Fruit fly (Drosophila melanogaster) whole organism, wandering third instar larva: ENCODE measurements around the gene Rsph3.

Experiments
- Abd-B ChIP-seq: fragments of >200 bp; optimal IDR thresholded peaks from 2 replicates; lab custom pipeline; 2017; ENCODE audit warnings: missing biosample characterization, missing genetic modification characterization
- CG32264 ChIP-seq: fragments of 200-800 bp; sonication (Bioruptor generic); optimal IDR thresholded peaks from 2 replicates; lab custom pipeline; 2016; ENCODE audit warnings: missing biosample characterization, missing genetic modification characterization
- CrebA ChIP-seq: fragments of 200-800 bp; sonication (Bioruptor generic); optimal IDR thresholded peaks from 2 replicates; lab custom pipeline; 2016; ENCODE audit warnings: missing biosample characterization, mild to moderate bottlenecking, missing genetic modification characterization, borderline replicate concordance
- Dfd ChIP-seq: fragments of >200 bp; optimal IDR thresholded peaks from 2 replicates; lab custom pipeline; 2017; ENCODE audit warnings: missing biosample characterization, missing genetic modification characterization
- Dif ChIP-seq: fragments of 200-275, 200-300 bp; sonication (Bioruptor generic); optimal IDR thresholded peaks from 2 replicates; lab custom pipeline; 2018; ENCODE audit warnings: missing biosample characterization, missing genetic modification characterization; ENCODE audit not compliant: partially characterized antibody
- GATAd ChIP-seq: sonication (Bioruptor generic); optimal IDR thresholded peaks from 2 replicates; lab custom pipeline; 2016; ENCODE audit warnings: missing biosample characterization, missing genetic modification characterization
- HLH106 ChIP-seq: fragments of 200-800 bp; optimal IDR thresholded peaks from 3 replicates; lab custom pipeline; 2019; ENCODE audit warnings: missing biosample characterization, mild to moderate bottlenecking, missing genetic modification characterization, moderate library complexity
- Hnf4 ChIP-seq: fragments of 200-800 bp; sonication (Bioruptor generic); optimal IDR thresholded peaks from 2 replicates; lab custom pipeline; 2016; ENCODE audit warnings: missing biosample characterization, mild to moderate bottlenecking, missing genetic modification characterization
- Hr78 ChIP-seq: fragments of >200 bp; optimal IDR thresholded peaks from 2 replicates; lab custom pipeline; 2017; ENCODE audit warnings: missing biosample characterization, missing genetic modification characterization
- Hr83 ChIP-seq: fragments of 200-300 bp; sonication (Bioruptor generic); optimal IDR thresholded peaks from 2 replicates; lab custom pipeline; 2016; ENCODE audit warnings: missing biosample characterization, mild to moderate bottlenecking, missing genetic modification characterization, moderate library complexity; ENCODE audit not compliant: poor library complexity, severe bottlenecking
- Jra ChIP-seq: sonication (Bioruptor generic); optimal IDR thresholded peaks from 2 replicates; lab custom pipeline; 2016; ENCODE audit warnings: missing biosample characterization, missing genetic modification characterization
- Mio ChIP-seq: sonication (Bioruptor generic); optimal IDR thresholded peaks from 2 replicates; lab custom pipeline; 2016; ENCODE audit warnings: missing biosample characterization, missing genetic modification characterization
- Myc ChIP-seq: fragments of >200 bp; optimal IDR thresholded peaks from 2 replicates; lab custom pipeline; 2017
- N ChIP-seq: fragments of >200 bp; optimal IDR thresholded peaks from 2 replicates; lab custom pipeline; 2018; ENCODE audit warnings: missing biosample characterization, missing external identifiers, missing genetic modification characterization
- OdsH ChIP-seq: fragments of 200-800 bp; sonication (Bioruptor generic); optimal IDR thresholded peaks from 2 replicates; lab custom pipeline; 2016; ENCODE audit warnings: missing biosample characterization, mild to moderate bottlenecking, missing genetic modification characterization
- Rel ChIP-seq, 2 experiments: fragments of 200-800 bp; sonication (Bioruptor generic) in 1 of 2; optimal IDR thresholded peaks; 2 replicates in 1 of 2; 3 replicates in 1 of 2; lab custom pipeline; 2016 to 2019; ENCODE audit warnings: mild to moderate bottlenecking in 2 of 2, missing biosample characterization in 2 of 2, missing genetic modification characterization in 2 of 2, moderate library complexity in 1 of 2
- Sp1 ChIP-seq: fragments of 200-800 bp; sonication (Bioruptor generic); optimal IDR thresholded peaks from 3 replicates; lab custom pipeline; 2019; ENCODE audit warnings: missing biosample characterization, mild to moderate bottlenecking, missing genetic modification characterization, moderate library complexity
- Vsx2 ChIP-seq: fragments of 200-300, 225-300 bp; sonication (Bioruptor generic); optimal IDR thresholded peaks from 2 replicates; lab custom pipeline; 2018; ENCODE audit warnings: missing biosample characterization, missing genetic modification characterization; ENCODE audit not compliant: partially characterized antibody
- br ChIP-seq: fragments of 200-800 bp; sonication (Bioruptor generic); optimal IDR thresholded peaks from 2 replicates; lab custom pipeline; 2016; ENCODE audit warnings: missing biosample characterization, missing genetic modification characterization
- brk ChIP-seq: fragments of 200-800 bp; sonication (Bioruptor generic); optimal IDR thresholded peaks from 2 replicates; lab custom pipeline; 2016; ENCODE audit warnings: missing biosample characterization, mild to moderate bottlenecking, missing genetic modification characterization
- dl ChIP-seq, 2 experiments: fragments of 175-275, 200-275 bp in 1 of 2; fragments of 200-275 bp in 1 of 2; sonication (Bioruptor generic); optimal IDR thresholded peaks; lab custom pipeline; 2018; ENCODE audit warnings: mild to moderate bottlenecking in 2 of 2, missing biosample characterization in 2 of 2, missing genetic modification characterization in 2 of 2, moderate library complexity in 2 of 2; ENCODE audit not compliant: partially characterized antibody in 2 of 2, insufficient read depth in 1 of 2
- dmrt93B ChIP-seq: fragments of 200-800 bp; sonication (Bioruptor generic); optimal IDR thresholded peaks from 2 replicates; lab custom pipeline; 2018; ENCODE audit warnings: missing biosample characterization, mild to moderate bottlenecking, missing genetic modification characterization
- dsf ChIP-seq: sonication (Bioruptor generic); optimal IDR thresholded peaks from 2 replicates; lab custom pipeline; 2016; ENCODE audit warnings: missing biosample characterization, missing genetic modification characterization, borderline replicate concordance
- ey ChIP-seq: fragments of 200-800 bp; sonication (Bioruptor generic); optimal IDR thresholded peaks from 2 replicates; lab custom pipeline; 2016; ENCODE audit warnings: missing biosample characterization, missing genetic modification characterization
- foxo ChIP-seq, 2 experiments: fragments of 200-800 bp; sonication (Bioruptor generic); optimal IDR thresholded peaks; 2 replicates in 1 of 2; 3 replicates in 1 of 2; lab custom pipeline; 2016 to 2017; ENCODE audit warnings: missing biosample characterization in 2 of 2, missing genetic modification characterization in 2 of 2
- fru ChIP-seq: fragments of 200-800 bp; sonication (Bioruptor generic); optimal IDR thresholded peaks from 3 replicates; lab custom pipeline; 2016; ENCODE audit warnings: missing biosample characterization, mild to moderate bottlenecking, missing genetic modification characterization
- h ChIP-seq: fragments of 200-800 bp; sonication (Bioruptor generic); optimal IDR thresholded peaks from 3 replicates; lab custom pipeline; 2016; ENCODE audit warnings: missing biosample characterization, mild to moderate bottlenecking, missing genetic modification characterization
- lola ChIP-seq: fragments of >200 bp; optimal IDR thresholded peaks from 2 replicates; lab custom pipeline; 2017; ENCODE audit warnings: missing biosample characterization, missing genetic modification characterization
- pan ChIP-seq: fragments of >200 bp; optimal IDR thresholded peaks from 2 replicates; lab custom pipeline; 2017
- psq ChIP-seq: fragments of 200-800 bp; sonication (Bioruptor generic); optimal IDR thresholded peaks from 3 replicates; lab custom pipeline; 2017; ENCODE audit warnings: missing biosample characterization, mild to moderate bottlenecking, missing genetic modification characterization, moderate library complexity
- rgr ChIP-seq: fragments of 200-800 bp; sonication (Bioruptor generic); optimal IDR thresholded peaks from 3 replicates; lab custom pipeline; 2016; ENCODE audit warnings: missing biosample characterization, mild to moderate bottlenecking, missing genetic modification characterization
- sage ChIP-seq: fragments of 200-800 bp; sonication (Bioruptor generic); optimal IDR thresholded peaks from 2 replicates; lab custom pipeline; 2016; ENCODE audit warnings: missing biosample characterization, mild to moderate bottlenecking, missing genetic modification characterization
- usp ChIP-seq: fragments of >200 bp; optimal IDR thresholded peaks from 2 replicates; lab custom pipeline; 2017; ENCODE audit warnings: missing biosample characterization, missing genetic modification characterization
- woc ChIP-seq: sonication (Bioruptor generic); optimal IDR thresholded peaks from 2 replicates; lab custom pipeline; 2016; ENCODE audit warnings: missing biosample characterization, mild to moderate bottlenecking, missing genetic modification characterization

Gene Rsph3

DNA sequence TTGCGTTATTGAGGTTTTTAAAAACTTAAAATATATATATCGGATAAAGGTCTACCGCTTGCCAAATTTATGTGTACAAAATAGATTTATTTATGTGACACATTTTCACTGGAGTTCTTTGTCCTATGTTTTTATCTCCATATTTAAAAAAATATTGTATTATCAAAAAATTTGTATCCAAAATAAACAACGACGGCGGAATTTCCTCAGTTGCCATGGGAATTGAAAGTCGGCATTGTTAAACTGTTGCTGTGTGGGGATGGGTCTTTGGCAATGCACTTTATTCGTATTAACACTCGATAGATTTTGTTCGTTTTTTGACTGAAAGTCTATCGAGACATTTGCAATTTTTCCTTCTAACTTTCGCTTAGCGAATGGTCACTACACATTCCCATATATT lies at the start of gene Rsph3:
Gene Rsph3 (minus strand): TSS at position 101 of the 400 bp plus-strand sequence.
- TF ChIP-seq dl (GFP tag; optimal IDR thresholded peaks at IDR 0.05; lab: Kevin White, UChicago; ENCODE audit: insufficient read depth in 1 of 2, partially characterized antibody in 2 of 2) = no peak
- no peak for TF ChIP-seq h
- TF ChIP-seq usp (GFP tag; lab: Kevin White, UChicago) = no peak
- TF ChIP-seq, all 38 proteins: peak for 0

DNA sequence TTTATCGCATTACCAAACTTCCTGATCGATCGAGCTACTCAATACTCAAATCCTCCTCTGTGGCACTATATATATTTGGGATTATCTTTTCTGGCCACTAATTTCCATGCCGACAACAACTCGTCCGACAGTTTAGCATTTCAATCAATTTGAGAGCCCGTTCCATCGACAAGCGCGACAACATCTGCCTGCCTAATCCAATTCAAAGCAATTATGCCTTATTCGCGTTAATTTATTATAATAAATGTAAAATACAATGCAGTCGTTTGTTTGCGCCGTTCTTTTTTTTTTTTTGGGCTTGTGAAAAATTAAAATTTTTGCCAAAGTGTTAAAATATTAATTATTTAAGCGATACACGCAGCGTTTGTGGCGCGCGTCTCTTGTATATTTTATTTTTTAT lies 48.1 kb upstream of the Rsph3 start:
- TF ChIP-seq dl (GFP tag; optimal IDR thresholded peaks at IDR 0.05; lab: Kevin White, UChicago; ENCODE audit: insufficient read depth in 1 of 2, partially characterized antibody in 2 of 2) (no peak), CrebA (no peak), rgr (GFP tag; lab: Kevin White, UChicago) (no peak), Dif (no peak), Hr78 (GFP tag; lab: Kevin White, UChicago) (no peak), Hnf4 (GFP tag; lab: Kevin White, UChicago) (no peak)
- TF ChIP-seq, all 38 proteins: peak for 0

dm6 chr3L:6809396-6809795 lies 46.4 kb upstream of the Rsph3 start:
- TF ChIP-seq pan (lab: Kevin White, UChicago) (no peak), dsf (GFP tag; lab: Kevin White, UChicago) (no peak), Dif (no peak), N (GFP tag; lab: Kevin White, UChicago) (no peak), Hr83 (GFP tag; lab: Kevin White, UChicago) (no peak), fru (GFP tag; lab: Kevin White, UChicago) (peak; percentile 66), CrebA (no peak), Vsx2 (no peak), woc (GFP tag; lab: Kevin White, UChicago) (peak; percentile 56), Sp1 (GFP tag; lab: Kevin White, UChicago) (peak; percentile 35), Hr78 (GFP tag; lab: Kevin White, UChicago) (no peak), h (peak; percentile 75), Hnf4 (GFP tag; lab: Kevin White, UChicago) (peak; percentile 56), CG32264 (no peak), foxo (GFP tag; optimal IDR thresholded peaks at IDR 0.05; lab: Kevin White, UChicago) (peak in 1 of 2 experiments; percentile 62), br (GFP tag; lab: Kevin White, UChicago) (peak; percentile 48), Abd-B (GFP tag; lab: Kevin White, UChicago) (no peak), dmrt93B (no peak), GATAd (GFP tag; lab: Kevin White, UChicago) (no peak), rgr (GFP tag; lab: Kevin White, UChicago) (peak; percentile 50), Dfd (no peak), HLH106 (peak; percentile 48), Myc (lab: Kevin White, UChicago) (no peak), Mio (no peak), dl (GFP tag; optimal IDR thresholded peaks at IDR 0.05; lab: Kevin White, UChicago; ENCODE audit: insufficient read depth in 1 of 2, partially characterized antibody in 2 of 2) (no peak), sage (peak; percentile 3), psq (peak; percentile 59), lola (no peak), ey (GFP tag; lab: Kevin White, UChicago) (peak; percentile 64), brk (GFP tag; lab: Kevin White, UChicago) (peak; percentile 23), OdsH (peak; percentile 53), Jra (GFP tag; lab: Kevin White, UChicago) (no peak)

DNA sequence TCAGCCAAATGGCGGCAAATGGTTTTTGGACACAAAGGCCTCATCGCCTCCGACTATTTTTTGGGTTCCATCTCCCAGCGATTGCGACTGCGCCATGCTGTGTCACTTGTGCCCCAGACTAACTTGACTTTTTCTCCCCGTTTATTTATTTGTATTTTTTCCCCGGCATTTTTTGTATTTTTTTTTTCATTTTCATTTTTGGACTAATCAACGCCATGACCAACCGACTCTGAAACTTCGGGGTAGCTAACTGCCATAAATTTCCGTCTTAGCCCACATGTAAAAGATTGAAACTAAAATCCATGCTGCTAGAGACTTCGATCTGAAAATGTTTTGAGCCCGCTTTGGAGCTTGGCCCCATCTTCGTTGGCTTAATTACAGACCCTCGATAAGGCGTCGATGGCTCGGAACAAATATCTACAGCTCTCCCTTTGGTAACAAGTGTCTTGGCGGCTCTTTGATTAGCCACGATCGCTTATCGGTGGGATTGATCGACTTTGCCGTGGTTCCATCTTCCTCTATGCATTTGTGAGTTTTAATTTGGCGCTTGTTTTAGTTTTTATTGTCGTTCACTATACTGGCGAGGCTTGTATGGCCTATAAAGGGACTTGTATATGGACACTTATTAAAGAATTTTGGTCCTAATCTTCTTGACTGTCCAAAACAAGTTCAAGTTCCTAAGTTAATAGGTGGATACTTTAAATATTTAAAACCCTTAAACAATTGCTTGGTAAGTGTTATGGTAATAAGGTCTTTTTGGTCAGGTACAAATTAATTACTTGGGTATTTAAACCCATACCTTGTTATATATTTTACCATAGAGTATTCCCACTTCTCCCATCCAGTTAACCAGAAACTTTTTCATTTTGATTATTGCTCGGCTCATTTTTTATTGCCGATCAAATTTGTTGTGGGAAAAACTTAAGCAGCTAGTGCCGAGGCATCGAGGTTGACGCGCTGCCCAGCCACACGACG lies 44.2 kb upstream of the Rsph3 start:
- TF ChIP-seq N (GFP tag; lab: Kevin White, UChicago) (no peak), dsf (GFP tag; lab: Kevin White, UChicago) (no peak), ey (GFP tag; lab: Kevin White, UChicago) (no peak), rgr (GFP tag; lab: Kevin White, UChicago) (no peak), Jra (GFP tag; lab: Kevin White, UChicago) (no peak), dl (GFP tag; optimal IDR thresholded peaks at IDR 0.05; lab: Kevin White, UChicago; ENCODE audit: insufficient read depth in 1 of 2, partially characterized antibody in 2 of 2) (no peak), GATAd (GFP tag; lab: Kevin White, UChicago) (no peak), Sp1 (GFP tag; lab: Kevin White, UChicago) (no peak), br (GFP tag; lab: Kevin White, UChicago) (no peak), Rel (GFP tag; optimal IDR thresholded peaks at IDR 0.05; lab: Kevin White, UChicago) (no peak), Rel (tag; optimal IDR thresholded peaks at IDR 0.05; lab: Kevin White, UChicago) (no peak)
- TF ChIP-seq, all 38 proteins: peak for 0
